Worm (Caenorhabditis elegans): ENCODE results near the gene cdh-1.

Gene cdh-1

DNA sequence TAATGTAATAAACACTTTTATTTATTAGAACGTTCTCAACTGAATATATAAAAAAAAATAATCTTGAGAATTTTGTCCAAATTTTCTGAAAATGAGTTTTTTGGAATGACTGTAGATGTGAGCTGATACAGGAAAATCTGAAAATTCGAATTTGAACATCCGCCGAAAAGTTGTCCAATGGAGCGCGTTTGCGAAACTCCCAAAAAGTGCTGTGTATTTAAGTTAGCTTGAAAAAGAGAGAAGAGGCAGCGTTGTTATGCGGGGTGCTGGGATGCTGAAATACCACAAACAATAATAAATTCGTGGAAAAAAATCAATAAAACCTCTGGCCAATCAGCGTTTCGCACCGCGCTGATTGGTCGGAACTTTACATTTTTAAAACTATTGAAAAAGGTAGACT is 59.5 kb downstream of the cdh-1 start:
- TF ChIP-seq elt-3 (tag; optimal IDR thresholded peaks at IDR 0.05): no peak

DNA sequence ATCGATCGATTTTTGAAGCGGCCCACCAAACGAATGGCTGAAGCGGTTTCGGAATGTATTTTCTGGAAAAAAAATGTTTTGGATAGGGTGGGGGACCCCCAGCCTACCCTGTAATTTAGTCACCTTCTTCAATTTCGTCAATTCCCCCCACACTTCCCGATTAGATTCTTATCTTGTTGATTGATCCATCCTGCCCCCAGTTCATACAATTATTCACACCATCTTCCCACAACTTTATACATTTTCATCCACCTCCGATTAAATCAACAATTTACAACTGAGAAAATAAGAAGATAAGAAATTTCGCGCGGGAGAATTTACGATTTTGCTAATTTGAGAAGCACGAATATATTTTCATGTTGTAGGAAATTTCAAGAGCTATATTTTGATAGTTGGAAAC is 62.3 kb downstream of the cdh-1 start:
- no peak for TF ChIP-seq mab-5 (tag; optimal IDR thresholded peaks at IDR 0.05)
- peak; percentile 59 for TF ChIP-seq elt-1 (tag; optimal IDR thresholded peaks at IDR 0.05; ENCODE audit: borderline replicate concordance, insufficient read depth)
- no peak for TF ChIP-seq M03D4.4 (tag; optimal IDR thresholded peaks at IDR 0.05)
- no peak for TF ChIP-seq sptf-1 (tag; optimal IDR thresholded peaks at IDR 0.05)
- no peak for TF ChIP-seq sem-2 (GFP tag; optimal IDR thresholded peaks at IDR 0.05)
- TF ChIP-seq pha-4 (tag; optimal IDR thresholded peaks at IDR 0.05): no peak
- no peak for TF ChIP-seq ceh-83 (GFP tag; optimal IDR thresholded peaks at IDR 0.05)

DNA sequence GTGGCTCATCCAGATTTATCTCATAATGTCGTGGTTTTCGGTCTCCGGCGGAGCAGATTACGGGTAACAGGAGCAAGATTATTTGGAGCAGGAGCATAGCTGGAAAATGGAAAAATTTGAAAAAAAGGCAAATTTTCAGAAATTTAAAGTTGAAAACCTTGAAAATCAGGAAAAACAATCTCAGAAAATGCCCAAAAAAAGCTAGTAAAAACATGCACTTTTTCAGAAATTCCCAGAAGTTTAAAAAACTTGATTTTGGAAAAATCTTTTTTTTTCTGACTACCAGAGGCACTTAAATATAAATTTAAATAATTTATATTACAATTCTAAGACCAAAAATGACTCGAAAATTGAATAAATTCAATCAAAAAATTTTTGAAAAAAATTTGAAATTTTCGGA is 65.0 kb downstream of the cdh-1 start, which contains the start of gene Y55D5A.3:
Gene Y55D5A.3 (minus strand): TSS at position 101 of the 400 bp plus-strand sequence.
- TF ChIP-seq nhr-237 (tag; optimal IDR thresholded peaks at IDR 0.05) (no peak), hlh-1 (tag; optimal IDR thresholded peaks at IDR 0.05) (no peak), lin-13 (tag; optimal IDR thresholded peaks at IDR 0.05) (no peak), unc-62 (GFP tag; optimal IDR thresholded peaks at IDR 0.05) (no peak), ceh-43 (GFP tag; optimal IDR thresholded peaks at IDR 0.05) (no peak), nhr-2 (tag; optimal IDR thresholded peaks at IDR 0.05) (no peak), ceh-39 (tag; optimal IDR thresholded peaks at IDR 0.05) (no peak), pha-4 (tag; optimal IDR thresholded peaks at IDR 0.05) (no peak), lin-32 (GFP tag; optimal IDR thresholded peaks at IDR 0.05) (no peak), bed-3 (GFP tag; optimal IDR thresholded peaks at IDR 0.05) (no peak), blmp-1 (tag; optimal IDR thresholded peaks at IDR 0.05) (no peak), nhr-12 (tag; optimal IDR thresholded peaks at IDR 0.05) (no peak), M03D4.4 (tag; optimal IDR thresholded peaks at IDR 0.05) (no peak), drap-1 (GFP tag; optimal IDR thresholded peaks at IDR 0.05) (no peak), ham-2 (GFP tag; optimal IDR thresholded peaks at IDR 0.05) (no peak), nhr-28 (tag; optimal IDR thresholded peaks at IDR 0.05) (no peak), snpc-4 (tag; optimal IDR thresholded peaks at IDR 0.05) (no peak)

DNA sequence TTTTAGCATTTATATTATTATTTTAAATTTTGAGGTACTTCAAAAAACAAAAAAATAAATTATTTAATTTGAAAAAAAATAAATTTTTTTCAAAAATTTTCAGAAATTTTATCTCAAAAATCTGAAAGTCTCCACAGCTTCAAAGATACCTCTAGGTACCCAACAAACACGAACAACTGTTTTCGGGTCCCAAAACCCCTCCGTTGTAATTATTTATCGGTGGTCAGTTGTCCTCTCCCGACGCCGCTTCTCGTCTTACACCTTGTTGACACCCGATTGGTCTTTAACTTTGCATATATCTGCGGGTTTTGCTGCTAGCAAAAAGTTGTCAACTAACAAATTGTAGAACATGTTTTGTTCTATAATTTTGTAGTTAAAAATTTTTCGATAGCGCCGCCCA is 65.5 kb downstream of the cdh-1 start:
- TF ChIP-seq ceh-39 (tag; optimal IDR thresholded peaks at IDR 0.05) (no peak), unc-120 (tag; optimal IDR thresholded peaks at IDR 0.05; ENCODE audit: poor library complexity, severe bottlenecking) (no peak), elt-3 (tag; optimal IDR thresholded peaks at IDR 0.05) (no peak), nhr-76 (tag; optimal IDR thresholded peaks at IDR 0.05) (no peak), mab-5 (tag; optimal IDR thresholded peaks at IDR 0.05) (no peak), sptf-1 (tag; optimal IDR thresholded peaks at IDR 0.05) (no peak), hlh-1 (tag; optimal IDR thresholded peaks at IDR 0.05) (peak; percentile 97), lin-13 (tag; optimal IDR thresholded peaks at IDR 0.05) (no peak)

DNA sequence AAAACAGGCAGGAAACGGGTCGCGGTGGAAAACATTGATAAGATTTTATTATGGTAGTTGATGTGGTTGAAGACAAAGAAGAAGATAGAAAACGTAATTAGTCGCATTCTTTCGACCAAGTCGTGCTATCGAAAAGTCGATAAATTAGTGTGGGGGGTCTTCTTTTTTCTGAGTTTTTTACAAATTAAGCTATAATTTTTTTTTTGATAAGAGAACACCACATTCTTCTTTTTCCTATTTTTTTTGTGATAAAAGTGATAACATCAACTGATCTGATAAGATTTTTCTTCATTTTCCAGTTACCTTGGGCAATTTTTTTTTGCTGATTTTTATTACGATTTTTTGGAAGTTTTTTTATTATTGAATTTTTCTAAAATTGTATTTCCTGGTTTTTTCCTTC is 70.2 kb downstream of the cdh-1 start:
- TF ChIP-seq nhr-2 (tag; optimal IDR thresholded peaks at IDR 0.05) (no peak), nhr-237 (tag; optimal IDR thresholded peaks at IDR 0.05) (no peak)

DNA sequence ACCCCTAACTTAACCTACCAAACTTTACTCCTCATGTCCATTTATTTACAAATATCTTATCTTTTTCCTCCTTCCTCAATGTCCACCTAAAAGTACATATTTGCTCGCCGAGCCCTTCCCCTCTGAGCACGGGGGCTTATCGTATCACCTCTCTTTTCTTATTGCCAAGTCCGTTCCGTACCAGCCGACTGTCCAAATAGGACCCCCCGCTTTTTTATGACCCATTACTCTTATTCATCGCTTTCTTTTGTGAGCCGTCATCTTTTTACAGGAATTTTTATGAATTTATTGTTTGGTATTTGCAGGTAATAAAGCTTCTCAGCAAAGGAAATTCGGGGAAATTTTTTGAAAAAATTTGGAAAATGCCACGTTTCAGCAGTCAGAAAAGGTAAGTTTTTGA is 71.4 kb downstream of the cdh-1 start, which contains the start of gene Y55D5A.1:
Gene Y55D5A.1 (plus strand): TSS at position 301 of the 400 bp plus-strand sequence.
- no peak for TF ChIP-seq elt-3 (tag; optimal IDR thresholded peaks at IDR 0.05)
- no peak for TF ChIP-seq lsy-2 (tag; optimal IDR thresholded peaks at IDR 0.05)
- TF ChIP-seq blmp-1 (tag; optimal IDR thresholded peaks at IDR 0.05): no peak
- TF ChIP-seq snpc-4 (tag; optimal IDR thresholded peaks at IDR 0.05): no peak
- no peak for TF ChIP-seq ceh-83 (GFP tag; optimal IDR thresholded peaks at IDR 0.05)
- TF ChIP-seq cnd-1 (tag; optimal IDR thresholded peaks at IDR 0.05): no peak
- no peak for TF ChIP-seq drap-1 (GFP tag; optimal IDR thresholded peaks at IDR 0.05)
- TF ChIP-seq mep-1 (tag; optimal IDR thresholded peaks at IDR 0.05): no peak
- no peak for TF ChIP-seq lin-32 (GFP tag; optimal IDR thresholded peaks at IDR 0.05)
- TF ChIP-seq M03D4.4 (tag; optimal IDR thresholded peaks at IDR 0.05): no peak
- no peak for TF ChIP-seq tbx-8 (GFP tag; optimal IDR thresholded peaks at IDR 0.05)
- TF ChIP-seq nhr-237 (tag; optimal IDR thresholded peaks at IDR 0.05): no peak

DNA sequence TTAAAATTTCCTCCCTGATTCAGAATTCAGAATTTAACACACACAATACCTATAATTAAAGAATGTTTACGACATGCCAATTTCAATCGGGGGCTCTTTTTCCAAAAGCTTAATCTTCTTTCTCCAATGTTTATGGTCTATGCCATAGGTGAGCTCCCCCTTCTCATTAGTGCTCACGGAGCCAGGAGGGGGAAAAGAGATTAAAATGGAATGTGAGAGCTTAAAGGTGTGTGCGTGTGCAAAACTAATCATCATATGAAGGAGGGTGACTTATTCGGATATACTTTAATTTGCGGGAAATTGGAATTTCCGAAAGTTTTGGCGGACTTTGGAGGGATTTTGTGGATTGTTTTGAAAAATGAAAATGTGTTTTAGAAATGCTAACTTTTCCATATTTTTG is 72.3 kb downstream of the cdh-1 start:
- TF ChIP-seq ces-1 (GFP tag; optimal IDR thresholded peaks at IDR 0.05) (peak; percentile 36), mls-2 (tag; optimal IDR thresholded peaks at IDR 0.05) (peak; percentile 18), lin-32 (GFP tag; optimal IDR thresholded peaks at IDR 0.05) (no peak), elt-3 (tag; optimal IDR thresholded peaks at IDR 0.05) (no peak), unc-39 (tag; optimal IDR thresholded peaks at IDR 0.05) (no peak), bed-3 (GFP tag; optimal IDR thresholded peaks at IDR 0.05) (no peak), flh-1 (GFP tag; optimal IDR thresholded peaks at IDR 0.05) (no peak), tbx-8 (GFP tag; optimal IDR thresholded peaks at IDR 0.05) (no peak), cnd-1 (tag; optimal IDR thresholded peaks at IDR 0.05) (no peak), nhr-12 (tag; optimal IDR thresholded peaks at IDR 0.05) (no peak), nhr-28 (tag; optimal IDR thresholded peaks at IDR 0.05) (no peak), blmp-1 (tag; optimal IDR thresholded peaks at IDR 0.05) (no peak)

Data from whole organism, mixed stage, embryonic.